Fruit fly (Drosophila melanogaster) whole organism, embryonic: ENCODE measurements around the gene CG8051.

Experiments
- CG10267 ChIP-seq: fragments of 200-800 bp; sonication (Bioruptor generic); optimal IDR thresholded peaks from 2 replicates; lab custom pipeline; 2018; ENCODE audit warnings: missing biosample characterization, mild to moderate bottlenecking, missing genetic modification characterization, moderate library complexity
- CG10979 ChIP-seq: fragments of 200-800 bp; sonication (Bioruptor generic); optimal IDR thresholded peaks from 2 replicates; lab custom pipeline; 2018; ENCODE audit warnings: missing biosample characterization, mild to moderate bottlenecking, missing genetic modification characterization, moderate library complexity
- CG11504 ChIP-seq: fragments of 200-800 bp; sonication (Bioruptor generic); optimal IDR thresholded peaks from 3 replicates; lab custom pipeline; 2019; ENCODE audit warnings: missing biosample characterization, mild to moderate bottlenecking, missing genetic modification characterization, moderate library complexity
- CG1233 ChIP-seq: fragments of 200-800 bp; sonication (Bioruptor generic); optimal IDR thresholded peaks from 4 replicates; lab custom pipeline; 2018; ENCODE audit warnings: missing biosample characterization, mild to moderate bottlenecking, missing genetic modification characterization
- CG13894 ChIP-seq: fragments of 200-800 bp; sonication (Bioruptor generic); optimal IDR thresholded peaks from 3 replicates; lab custom pipeline; 2018; ENCODE audit warnings: missing biosample characterization, mild to moderate bottlenecking, missing genetic modification characterization, moderate library complexity
- CG14710 ChIP-seq: fragments of 200-800 bp; sonication (Bioruptor generic); optimal IDR thresholded peaks from 3 replicates; lab custom pipeline; 2019; ENCODE audit warnings: missing biosample characterization, mild to moderate bottlenecking, missing genetic modification characterization, moderate library complexity
- CG15514 ChIP-seq: fragments of 200-800 bp; sonication (Bioruptor generic); optimal IDR thresholded peaks from 3 replicates; lab custom pipeline; 2017; ENCODE audit warnings: missing biosample characterization, missing genetic modification characterization, mild to moderate bottlenecking, moderate library complexity, missing genetic modification reagents
- CG15696 ChIP-seq: fragments of 200-800 bp; sonication (Bioruptor generic); optimal IDR thresholded peaks from 2 replicates; lab custom pipeline; 2019; ENCODE audit warnings: missing biosample characterization, mild to moderate bottlenecking, missing genetic modification characterization, moderate library complexity
- CG1832 ChIP-seq: fragments of 200-800 bp; sonication (Bioruptor generic); optimal IDR thresholded peaks from 2 replicates; lab custom pipeline; 2017; ENCODE audit warnings: missing biosample characterization, mild to moderate bottlenecking, missing genetic modification characterization, inconsistent platforms
- CG2199 ChIP-seq: fragments of 200-800 bp; sonication (Bioruptor generic); IDR thresholded peaks from 3 replicates; pipeline ENCODE4 v1.3.6; 2022; ENCODE audit warnings: missing biosample characterization, missing genetic modification characterization
- CG3065 ChIP-seq: fragments of 200-800 bp; sonication (Bioruptor generic); optimal IDR thresholded peaks from 2 replicates; lab custom pipeline; 2016; ENCODE audit warnings: missing biosample characterization, missing genetic modification characterization
- CG32532 ChIP-seq: fragments of 200-800 bp; sonication (Bioruptor generic); IDR thresholded peaks from 2 replicates; pipeline ENCODE4 v1.3.6; 2022; ENCODE audit warnings: missing biosample characterization, missing genetic modification characterization
- CG5245 ChIP-seq: fragments of 200-800 bp; sonication (Bioruptor generic); optimal IDR thresholded peaks from 3 replicates; lab custom pipeline; 2016; ENCODE audit warnings: missing biosample characterization, missing genetic modification characterization
- CG7839 ChIP-seq: fragments of 200-800 bp; sonication (Bioruptor generic); optimal IDR thresholded peaks from 3 replicates; lab custom pipeline; 2018; ENCODE audit warnings: missing biosample characterization, mild to moderate bottlenecking, missing genetic modification characterization, moderate library complexity
- CTCF ChIP-seq: fragments of 200-800 bp; sonication (Bioruptor generic); optimal IDR thresholded peaks from 2 replicates; lab custom pipeline; 2017; ENCODE audit warnings: missing biosample characterization, mild to moderate bottlenecking, missing genetic modification characterization, moderate library complexity
- Dip2 ChIP-seq: fragments of 200-800 bp; sonication (Bioruptor generic); IDR thresholded peaks from 2 replicates; pipeline ENCODE4 v1.3.6; 2022; ENCODE audit warnings: missing biosample characterization, missing genetic modification characterization
- Doc3 ChIP-seq: fragments of 200-800 bp; sonication (Bioruptor generic); IDR thresholded peaks from 3 replicates; pipeline ENCODE4 v1.3.6; 2022; ENCODE audit warnings: missing biosample characterization, missing genetic modification characterization; ENCODE audit not compliant: partially characterized antibody
- Ets65A ChIP-seq: fragments of 200-800 bp; sonication (Bioruptor generic); peaks from one replicate; lab custom pipeline; 2016; ENCODE audit warnings: missing biosample characterization, missing genetic modification characterization
- Fer3 ChIP-seq: fragments of 200-800 bp; sonication (Bioruptor generic); optimal IDR thresholded peaks from 2 replicates; lab custom pipeline; 2018; ENCODE audit warnings: missing biosample characterization, mild to moderate bottlenecking, missing genetic modification characterization, moderate library complexity
- H2.0 ChIP-seq: fragments of 200-800 bp; sonication (Bioruptor generic); IDR thresholded peaks from 2 replicates; pipeline ENCODE4 v1.3.6; 2022; ENCODE audit warnings: missing biosample characterization, missing genetic modification characterization
- Hr51 ChIP-seq, 2 experiments: fragments of 200-800 bp; sonication (Bioruptor generic); optimal IDR thresholded peaks; 2 replicates in 1 of 2; 3 replicates in 1 of 2; lab custom pipeline; 2016 to 2018; ENCODE audit warnings: missing biosample characterization in 2 of 2, missing genetic modification characterization in 2 of 2, mild to moderate bottlenecking in 1 of 2, moderate library complexity in 1 of 2
- Hsf ChIP-seq: fragments of 200-800 bp; sonication (Bioruptor generic); optimal IDR thresholded peaks from 3 replicates; lab custom pipeline; 2016; ENCODE audit warnings: missing biosample characterization, missing genetic modification characterization
- Lhr ChIP-seq: fragments of 200-800 bp; sonication (Bioruptor generic); optimal IDR thresholded peaks from 3 replicates; lab custom pipeline; 2017; ENCODE audit warnings: mild to moderate bottlenecking, missing biosample characterization, missing genetic modification reagents, missing genetic modification characterization
- Myb ChIP-seq: fragments of 200-800 bp; sonication (Bioruptor generic); optimal IDR thresholded peaks from 2 replicates; lab custom pipeline; 2016; ENCODE audit warnings: missing biosample characterization, missing genetic modification characterization
- Poxn ChIP-seq: fragments of 200-800 bp; sonication (Bioruptor generic); IDR thresholded peaks from 2 replicates; pipeline ENCODE4 v1.3.6; 2022; ENCODE audit warnings: missing biosample characterization, missing genetic modification characterization
- Rfx ChIP-seq: fragments of 200-800 bp; sonication (Bioruptor generic); IDR thresholded peaks from 2 replicates; pipeline ENCODE4 v1.3.6; 2022; ENCODE audit warnings: missing biosample characterization, missing genetic modification characterization
- Sox100B ChIP-seq: fragments of 200-800 bp; sonication (Bioruptor generic); optimal IDR thresholded peaks from 3 replicates; lab custom pipeline; 2018; ENCODE audit warnings: missing biosample characterization, mild to moderate bottlenecking, missing genetic modification characterization
- Sox102F ChIP-seq: fragments of 200-800 bp; sonication (Bioruptor generic); optimal IDR thresholded peaks from 2 replicates; lab custom pipeline; 2018; ENCODE audit warnings: missing biosample characterization, mild to moderate bottlenecking, missing genetic modification characterization, moderate library complexity
- Xbp1 ChIP-seq: fragments of 200-800 bp; sonication (Bioruptor generic); optimal IDR thresholded peaks from 3 replicates; lab custom pipeline; 2016; ENCODE audit warnings: missing biosample characterization, mild to moderate bottlenecking, missing genetic modification characterization
- bsh ChIP-seq, 2 experiments: fragments of 200-800 bp; sonication (Bioruptor generic); optimal IDR thresholded peaks; 2 replicates each; lab custom pipeline; 2017 to 2018; ENCODE audit warnings: mild to moderate bottlenecking in 2 of 2, missing biosample characterization in 2 of 2, missing genetic modification characterization in 2 of 2, moderate library complexity in 1 of 2
- chinmo ChIP-seq: fragments of 200-800 bp; sonication (Bioruptor generic); IDR thresholded peaks from 4 replicates; pipeline ENCODE4 v1.3.6; 2022; ENCODE audit warnings: missing biosample characterization, missing genetic modification characterization; ENCODE audit not compliant: partially characterized antibody
- croc ChIP-seq: fragments of 200-800 bp; sonication (Bioruptor generic); conservative IDR thresholded peaks from 3 replicates; pipeline ENCODE4 v1.3.6; 2022; ENCODE audit warnings: missing biosample characterization, missing genetic modification characterization
- gcm ChIP-seq: fragments of 200-800 bp; sonication (Bioruptor generic); optimal IDR thresholded peaks from 2 replicates; lab custom pipeline; 2019; ENCODE audit warnings: missing biosample characterization, mild to moderate bottlenecking, missing genetic modification characterization, moderate library complexity
- grau ChIP-seq: fragments of 200-800 bp; optimal IDR thresholded peaks from 3 replicates; lab custom pipeline; 2019; ENCODE audit warnings: missing biosample characterization, mild to moderate bottlenecking, missing genetic modification characterization, moderate library complexity
- jing ChIP-seq: fragments of 200-800 bp; sonication (Bioruptor generic); optimal IDR thresholded peaks from 2 replicates; lab custom pipeline; 2018; ENCODE audit warnings: missing biosample characterization, mild to moderate bottlenecking, missing genetic modification characterization
- nau ChIP-seq: fragments of 200-800 bp; sonication (Bioruptor generic); optimal IDR thresholded peaks from 3 replicates; lab custom pipeline; 2017; ENCODE audit warnings: missing biosample characterization, mild to moderate bottlenecking, missing genetic modification characterization, missing genetic modification reagents
- phol ChIP-seq: fragments of 200-800 bp; sonication (Bioruptor generic); optimal IDR thresholded peaks from 3 replicates; lab custom pipeline; 2018; ENCODE audit warnings: missing biosample characterization, mild to moderate bottlenecking, missing genetic modification characterization, moderate library complexity
- pita ChIP-seq: fragments of 200-800 bp; sonication (Bioruptor generic); optimal IDR thresholded peaks from 2 replicates; lab custom pipeline; 2017; ENCODE audit warnings: missing biosample characterization, mild to moderate bottlenecking, missing genetic modification characterization
- run ChIP-seq: fragments of 200-800 bp; sonication (Bioruptor generic); optimal IDR thresholded peaks from 3 replicates; lab custom pipeline; 2018; ENCODE audit warnings: missing biosample characterization, mild to moderate bottlenecking, missing genetic modification characterization
- sens ChIP-seq: fragments of 200-800 bp; sonication (Bioruptor generic); peaks from one replicate; lab custom pipeline; 2016; ENCODE audit warnings: missing biosample characterization, missing genetic modification characterization
- stwl ChIP-seq: fragments of 200-800 bp; sonication (Bioruptor generic); optimal IDR thresholded peaks from 3 replicates; lab custom pipeline; 2018; ENCODE audit warnings: missing biosample characterization, mild to moderate bottlenecking, missing genetic modification characterization, moderate library complexity
- sug ChIP-seq: fragments of 200-800 bp; optimal IDR thresholded peaks from 2 replicates; lab custom pipeline; 2019; ENCODE audit warnings: missing biosample characterization, mild to moderate bottlenecking, missing genetic modification characterization, moderate library complexity
- unpg ChIP-seq: fragments of 200-800 bp; sonication (Bioruptor generic); optimal IDR thresholded peaks from 3 replicates; lab custom pipeline; 2018; ENCODE audit warnings: missing biosample characterization, mild to moderate bottlenecking, missing genetic modification characterization, moderate library complexity
- zen ChIP-seq: fragments of 200-800 bp; sonication (Bioruptor generic); optimal IDR thresholded peaks from 3 replicates; lab custom pipeline; 2018; ENCODE audit warnings: missing biosample characterization, mild to moderate bottlenecking, missing genetic modification characterization, moderate library complexity

Gene CG8051

dm6 chrX:19325729-19326473 is 18.2 kb upstream of the CG8051 start:
- no peak for TF ChIP-seq Poxn
- no peak for TF ChIP-seq gcm (GFP tag; lab: Kevin White, UChicago)
- no peak for TF ChIP-seq CG3065 (GFP tag; lab: Kevin White, UChicago)
- TF ChIP-seq CG32532 (GFP tag; lab: Robert Waterston, UW) = peak; percentile 33; the same call in 1 of the 2 replicates
- TF ChIP-seq Ets65A (GFP tag; lab: Kevin White, UChicago) = peak; percentile 11
- no peak for TF ChIP-seq sug
- no peak for TF ChIP-seq Fer3
- TF ChIP-seq H2.0 (GFP tag; lab: Robert Waterston, UW) = no peak
- TF ChIP-seq Lhr (GFP tag; lab: Kevin White, UChicago) = peak; percentile 28
- TF ChIP-seq pita (GFP tag; lab: Kevin White, UChicago) = peak; percentile 7
- TF ChIP-seq unpg (GFP tag; lab: Kevin White, UChicago) = peak; percentile 4
- peak; percentile 19 for TF ChIP-seq Xbp1 (GFP tag; lab: Kevin White, UChicago)
- TF ChIP-seq Doc3 = no peak
- TF ChIP-seq CG1832 (GFP tag; lab: Kevin White, UChicago) = no peak
- TF ChIP-seq CG1233 (GFP tag; lab: Kevin White, UChicago) = peak; percentile 29
- peak; percentile 28 for TF ChIP-seq stwl
- TF ChIP-seq Hr51 (GFP tag; optimal IDR thresholded peaks at IDR 0.05; lab: Kevin White, UChicago) = peak in 1 of 2 experiments; percentile 6
- TF ChIP-seq Sox100B (GFP tag; lab: Kevin White, UChicago) = no peak
- peak; percentile 37 for TF ChIP-seq CG7839 (tag; lab: Kevin White, UChicago)
- TF ChIP-seq CG10267 = no peak
- TF ChIP-seq phol (tag; lab: Kevin White, UChicago) = peak; percentile 16
- peak; percentile 2 for TF ChIP-seq Sox102F (GFP tag; lab: Kevin White, UChicago)
- TF ChIP-seq CTCF (GFP tag; lab: Kevin White, UChicago) = peak; percentile 94
- peak; percentile 90 for TF ChIP-seq Dip2 (GFP tag; lab: Robert Waterston, UW)
- TF ChIP-seq CG10979 (tag; lab: Kevin White, UChicago) = peak; percentile 81
- TF ChIP-seq zen (tag; lab: Kevin White, UChicago) = peak; percentile 71
- TF ChIP-seq CG15696 (tag; lab: Kevin White, UChicago) = peak; percentile 19
- TF ChIP-seq jing = no peak
- peak; percentile 7 for TF ChIP-seq CG11504 (tag; lab: Kevin White, UChicago)
- peak; percentile 21 for TF ChIP-seq grau (tag; lab: Kevin White, UChicago)
- TF ChIP-seq Myb (GFP tag; lab: Kevin White, UChicago) = no peak
- TF ChIP-seq run (tag; lab: Kevin White, UChicago) = peak; percentile 44
- peak; percentile 0 for TF ChIP-seq CG13894
- peak; percentile 75 for TF ChIP-seq sens (GFP tag; lab: Kevin White, UChicago)
- TF ChIP-seq Hsf (GFP tag; lab: Kevin White, UChicago) = peak; percentile 9
- TF ChIP-seq CG2199 (GFP tag; lab: Robert Waterston, UW) = peak; percentile 69; the same call in 2 of the 3 replicates
- TF ChIP-seq CG5245 (GFP tag; lab: Kevin White, UChicago) = peak; percentile 14
- TF ChIP-seq bsh (GFP tag; optimal IDR thresholded peaks at IDR 0.05; lab: Kevin White, UChicago) = peak in 1 of 2 experiments; percentile 1
- 0 out of 2 replicates have a peak, but pooled peaks have one; percentile 26 for TF ChIP-seq Rfx
- peak; percentile 75; the same call in 1 of the 4 replicates for TF ChIP-seq chinmo
- TF ChIP-seq nau (GFP tag; lab: Kevin White, UChicago) = no peak
- TF ChIP-seq CG15514 = peak; percentile 5
- TF ChIP-seq CG14710 = no peak
- TF ChIP-seq croc (GFP tag; lab: Robert Waterston, UW) = no peak
